Worm (Caenorhabditis elegans): ENCODE measurements around the gene ceh-34.

The ceh-34 gene

DNA sequence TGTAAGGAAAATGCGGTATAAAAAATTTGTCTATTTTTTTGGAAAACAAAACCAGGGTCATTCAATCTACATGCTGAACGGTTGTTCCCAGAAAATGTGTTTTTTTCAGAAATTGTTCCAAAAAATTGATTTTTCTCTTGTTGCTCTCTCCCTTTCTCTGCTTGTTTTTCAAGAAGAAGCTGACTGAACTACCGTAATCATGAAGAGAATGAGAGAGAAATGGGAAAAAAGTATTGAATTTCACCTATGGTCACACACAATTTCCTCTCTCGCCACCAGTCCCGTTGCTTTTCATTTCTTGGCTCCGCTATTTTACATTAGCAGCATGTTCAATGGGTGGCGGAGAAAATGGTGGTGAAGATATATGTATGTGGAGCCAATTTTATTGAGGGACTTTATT, 3.4 kb upstream of the ceh-34 start:
- peak; percentile 48 for TF ChIP-seq ceh-19 (GFP tag; optimal IDR thresholded peaks at IDR 0.05)
- TF ChIP-seq eyg-1 (tag; optimal IDR thresholded peaks at IDR 0.05) = no peak
- no peak for TF ChIP-seq ahr-1 (tag; optimal IDR thresholded peaks at IDR 0.05)
- no peak for TF ChIP-seq ceh-6 (GFP tag; optimal IDR thresholded peaks at IDR 0.05)

DNA sequence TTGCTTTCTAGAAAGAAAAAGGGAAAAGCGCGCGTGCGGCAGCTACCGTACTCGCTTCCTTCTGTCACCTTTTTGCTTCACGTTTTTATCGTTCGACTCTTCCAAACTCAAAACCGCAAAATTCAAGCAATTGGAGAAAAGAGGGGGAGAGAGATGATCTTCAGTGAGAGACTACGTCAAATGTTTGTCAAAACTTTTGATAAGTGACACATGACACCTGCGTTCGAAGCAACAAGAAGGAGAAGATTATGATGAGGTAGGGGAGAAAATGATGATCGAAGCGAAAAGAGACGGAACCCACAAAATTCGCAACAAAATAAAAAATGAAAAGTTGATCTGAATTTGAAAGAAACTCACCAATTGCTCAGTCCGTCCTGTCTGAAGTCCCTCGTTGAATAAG, 1.0 kb downstream of the ceh-34 start:
- TF ChIP-seq eyg-1 (tag; optimal IDR thresholded peaks at IDR 0.05) (no peak), npax-4 (tag; optimal IDR thresholded peaks at IDR 0.05) (no peak), unc-3 (GFP tag; conservative IDR thresholded peaks at IDR 0.05) (no peak), unc-3 (tag; optimal IDR thresholded peaks at IDR 0.05) (no peak), unc-55 (GFP tag; optimal IDR thresholded peaks at IDR 0.05) (peak; percentile 68)

DNA sequence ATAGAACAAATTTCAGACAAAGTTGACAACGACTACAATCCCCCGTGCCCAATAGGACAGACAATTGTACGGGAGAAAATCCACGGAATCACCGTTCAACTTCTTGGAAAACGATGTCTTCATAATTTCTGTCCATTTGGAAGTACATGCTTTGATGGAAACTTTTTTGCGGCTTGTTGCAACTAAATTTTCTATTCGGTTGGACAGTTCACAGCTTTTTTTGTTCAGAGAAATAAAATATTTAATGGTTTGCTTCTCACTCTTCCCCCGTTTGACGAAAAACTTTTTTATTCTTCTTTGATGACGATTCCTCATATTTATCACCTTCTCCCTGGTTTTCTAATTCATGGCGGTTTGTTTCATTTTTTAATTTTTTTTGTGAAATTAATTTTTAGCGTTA, 5.3 kb downstream of the ceh-34 start, which contains the start of gene C10G8.2:
Gene C10G8.2 (plus strand): TSS at position 301 of the 400 bp plus-strand sequence.
- TF ChIP-seq tbx-7 (tag; optimal IDR thresholded peaks at IDR 0.05) = no peak
- no peak for TF ChIP-seq unc-55 (GFP tag; optimal IDR thresholded peaks at IDR 0.05)
- TF ChIP-seq syd-9 (tag; optimal IDR thresholded peaks at IDR 0.05) = no peak
- TF ChIP-seq hlh-6 (tag; optimal IDR thresholded peaks at IDR 0.05) = no peak
- no peak for TF ChIP-seq C08G9.2 (tag; optimal IDR thresholded peaks at IDR 0.05)
- TF ChIP-seq ref-2 (tag; optimal IDR thresholded peaks at IDR 0.05) = no peak
- TF ChIP-seq nhr-232 (tag; optimal IDR thresholded peaks at IDR 0.05) = no peak
- no peak for TF ChIP-seq ceh-6 (GFP tag; optimal IDR thresholded peaks at IDR 0.05)
- no peak for TF ChIP-seq ceh-18 (tag; optimal IDR thresholded peaks at IDR 0.05)
- TF ChIP-seq ceh-34 (tag; optimal IDR thresholded peaks at IDR 0.05) = no peak
- no peak for TF ChIP-seq C38D4.7 (GFP tag; optimal IDR thresholded peaks at IDR 0.05)
- TF ChIP-seq pqm-1 (tag; optimal IDR thresholded peaks at IDR 0.05) = no peak
- no peak for TF ChIP-seq hlh-30 (tag; optimal IDR thresholded peaks at IDR 0.05; ENCODE audit: insufficient read depth)
- no peak for TF ChIP-seq ceh-30 (tag; optimal IDR thresholded peaks at IDR 0.05)
- TF ChIP-seq K09A11.1 (tag; optimal IDR thresholded peaks at IDR 0.05; ENCODE audit: insufficient read depth) = no peak
- TF ChIP-seq fax-1 (tag; optimal IDR thresholded peaks at IDR 0.05) = no peak
- TF ChIP-seq che-1 (tag; optimal IDR thresholded peaks at IDR 0.05) = no peak
- TF ChIP-seq ceh-31 (tag; optimal IDR thresholded peaks at IDR 0.05) = no peak
- no peak for TF ChIP-seq fkh-10 (GFP tag; optimal IDR thresholded peaks at IDR 0.05)
- TF ChIP-seq K02D7.2 (tag; optimal IDR thresholded peaks at IDR 0.05) = no peak

DNA sequence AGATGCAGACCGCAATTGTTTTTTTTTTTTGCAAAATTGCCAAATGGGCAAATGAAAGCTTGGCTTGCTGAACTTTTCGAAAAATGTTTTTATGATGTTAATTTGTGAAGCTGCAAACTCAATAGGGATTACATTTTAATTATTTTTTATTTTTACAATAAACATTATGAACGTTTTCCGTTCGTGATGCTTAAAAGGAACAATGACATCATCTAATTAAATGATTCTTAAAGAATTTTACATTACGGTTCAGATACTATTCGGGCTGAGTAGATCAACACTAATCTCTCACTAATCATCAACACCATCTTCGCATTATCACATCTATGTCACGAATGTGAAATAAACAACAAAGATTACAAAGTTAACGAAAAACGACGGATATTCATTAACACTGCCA, 6.9 kb downstream of the ceh-34 start, which contains the start of gene C10G8.3:
Gene C10G8.3 (plus strand): TSS at position 301 of the 400 bp plus-strand sequence.
- TF ChIP-seq pha-4 (tag; optimal IDR thresholded peaks at IDR 0.05) (no peak), npax-4 (tag; optimal IDR thresholded peaks at IDR 0.05) (no peak), hlh-30 (tag; optimal IDR thresholded peaks at IDR 0.05; ENCODE audit: insufficient read depth) (no peak), dve-1 (tag; optimal IDR thresholded peaks at IDR 0.05) (no peak), ceh-9 (tag; optimal IDR thresholded peaks at IDR 0.05) (no peak), eyg-1 (tag; optimal IDR thresholded peaks at IDR 0.05) (no peak), ceh-19 (GFP tag; optimal IDR thresholded peaks at IDR 0.05) (no peak), K09A11.1 (tag; optimal IDR thresholded peaks at IDR 0.05; ENCODE audit: insufficient read depth) (no peak)

DNA sequence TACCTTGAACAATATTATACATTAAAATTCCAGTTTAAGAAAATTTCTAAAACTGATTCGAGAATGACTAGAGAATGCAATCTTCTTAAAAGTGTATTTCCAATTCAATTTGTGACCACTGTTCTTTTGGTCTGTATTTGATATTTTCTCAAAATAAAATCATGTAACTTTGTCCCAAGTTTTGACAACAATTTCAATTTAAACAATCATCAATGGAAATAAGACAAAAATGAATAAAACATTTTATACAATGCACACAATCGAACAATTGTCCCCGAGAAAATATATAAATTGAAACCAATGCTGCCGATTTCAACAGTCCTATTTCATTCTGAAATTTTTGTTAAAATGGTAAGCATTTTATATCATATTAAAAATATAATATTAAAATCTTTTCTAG, 7.7 kb downstream of the ceh-34 start, which contains the start of gene C10G8.4:
Gene C10G8.4 (plus strand): TSS at position 301 of the 400 bp plus-strand sequence.
- no peak for TF ChIP-seq ceh-19 (GFP tag; optimal IDR thresholded peaks at IDR 0.05)
- TF ChIP-seq ets-4 (tag; optimal IDR thresholded peaks at IDR 0.05) = no peak
- TF ChIP-seq tbx-2 (tag; optimal IDR thresholded peaks at IDR 0.05) = no peak
- no peak for TF ChIP-seq ceh-9 (tag; optimal IDR thresholded peaks at IDR 0.05)
- TF ChIP-seq eyg-1 (tag; optimal IDR thresholded peaks at IDR 0.05) = no peak
- no peak for TF ChIP-seq K02D7.2 (tag; optimal IDR thresholded peaks at IDR 0.05)
- no peak for TF ChIP-seq npax-4 (tag; optimal IDR thresholded peaks at IDR 0.05)

DNA sequence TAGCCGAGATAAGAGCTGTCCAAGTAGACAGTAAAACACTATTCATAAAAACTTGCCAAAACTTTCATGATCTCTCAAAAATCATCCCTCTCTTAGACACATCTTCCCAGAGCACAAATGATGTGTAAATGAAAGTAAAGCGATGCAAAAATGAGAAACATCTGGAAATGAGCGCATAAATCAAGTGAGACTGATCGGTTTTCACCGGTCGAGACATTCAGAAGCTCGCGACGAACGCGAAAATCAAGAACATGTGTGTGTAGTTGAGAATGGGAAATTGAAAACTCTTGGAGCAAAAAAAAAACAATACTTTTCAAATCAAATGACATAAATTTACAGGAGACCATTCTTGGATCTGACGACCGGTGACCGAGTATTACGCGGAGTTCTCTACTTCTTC, 15.0 kb downstream of the ceh-34 start:
- TF ChIP-seq ets-4 (tag; optimal IDR thresholded peaks at IDR 0.05) = no peak
- no peak for TF ChIP-seq C38D4.7 (GFP tag; optimal IDR thresholded peaks at IDR 0.05)
- no peak for TF ChIP-seq pax-1 (tag; optimal IDR thresholded peaks at IDR 0.05)
- no peak for TF ChIP-seq ama-1 (optimal IDR thresholded peaks at IDR 0.05)
- no peak for TF ChIP-seq ceh-9 (tag; optimal IDR thresholded peaks at IDR 0.05)
- no peak for TF ChIP-seq npax-4 (tag; optimal IDR thresholded peaks at IDR 0.05)
- TF ChIP-seq pag-3 (tag; optimal IDR thresholded peaks at IDR 0.05; ENCODE audit: borderline replicate concordance) = no peak
- no peak for TF ChIP-seq T23F11.4 (GFP tag; optimal IDR thresholded peaks at IDR 0.05)
- no peak for TF ChIP-seq pros-1 (tag; optimal IDR thresholded peaks at IDR 0.05)
- TF ChIP-seq sox-4 (tag; optimal IDR thresholded peaks at IDR 0.05) = no peak
- TF ChIP-seq K02D7.2 (tag; optimal IDR thresholded peaks at IDR 0.05) = no peak
- TF ChIP-seq fax-1 (tag; optimal IDR thresholded peaks at IDR 0.05) = no peak
- TF ChIP-seq ceh-45 (GFP tag; IDR thresholded peaks at IDR 0.05) = no peak
- no peak for TF ChIP-seq hlh-6 (tag; optimal IDR thresholded peaks at IDR 0.05)
- no peak for TF ChIP-seq unc-86 (tag; optimal IDR thresholded peaks at IDR 0.05)
- TF ChIP-seq ceh-2 (tag; optimal IDR thresholded peaks at IDR 0.05) = no peak
- no peak for TF ChIP-seq ceh-14 (tag; optimal IDR thresholded peaks at IDR 0.05)
- TF ChIP-seq pat-9 (tag; optimal IDR thresholded peaks at IDR 0.05) = no peak

Measured in whole organism, late embryonic.